Fruit fly (Drosophila melanogaster): ENCODE data around the gene betaggt-I.

betaggt-I gene

DNA sequence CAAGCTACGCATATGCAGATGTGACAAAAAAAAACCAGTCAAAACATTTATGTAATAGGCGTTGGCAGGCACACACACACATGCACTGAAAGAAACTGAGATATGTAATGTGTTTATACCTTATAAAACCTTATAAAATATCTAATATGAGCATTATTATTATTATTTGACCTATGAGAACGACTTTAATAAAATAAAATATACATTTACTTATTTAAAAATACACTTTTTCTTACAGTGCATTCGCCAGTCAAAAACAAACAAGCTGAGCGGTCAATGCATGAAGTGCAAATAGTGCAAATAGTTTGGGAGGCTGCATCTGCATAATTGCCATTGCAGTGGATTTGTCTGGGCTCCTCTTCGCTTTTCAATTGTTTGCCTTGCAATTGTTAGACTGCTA is 37.4 kb upstream of the betaggt-I start (continued):
- peak; percentile 67 for TF ChIP-seq nmo (GFP tag; optimal IDR thresholded peaks at IDR 0.05)
- TF ChIP-seq Dip2 (GFP tag; IDR thresholded peaks at IDR 0.05) = no peak
- TF ChIP-seq CG10979 (tag; optimal IDR thresholded peaks at IDR 0.05) = peak; percentile 63
- TF ChIP-seq CG10267 (tag; optimal IDR thresholded peaks at IDR 0.05) = peak; percentile 63
- peak; percentile 31 for TF ChIP-seq bcd (GFP tag; optimal IDR thresholded peaks at IDR 0.05)
- TF ChIP-seq CG2199 (GFP tag; IDR thresholded peaks at IDR 0.05) = 0 out of 3 replicates have a peak, but pooled peaks have one; percentile 33
- no peak for TF ChIP-seq CG8478 (optimal IDR thresholded peaks at IDR 0.05)
- TF ChIP-seq CG12299 (tag; optimal IDR thresholded peaks at IDR 0.05) = peak; percentile 32
- TF ChIP-seq CG12942 (GFP tag; optimal IDR thresholded peaks at IDR 0.05) = peak; percentile 54
- TF ChIP-seq CG15601 (tag; optimal IDR thresholded peaks at IDR 0.05) = peak; percentile 50
- TF ChIP-seq HmgZ (tag; optimal IDR thresholded peaks at IDR 0.05) = no peak
- peak; percentile 71 for TF ChIP-seq odd (GFP tag; optimal IDR thresholded peaks at IDR 0.05)
- peak; percentile 35 for TF ChIP-seq cwo (GFP tag; optimal IDR thresholded peaks at IDR 0.05)
- no peak for TF ChIP-seq Ravus (GFP tag; IDR thresholded peaks at IDR 0.05)
- no peak for TF ChIP-seq CG11456 (GFP tag; IDR thresholded peaks at IDR 0.05)
- TF ChIP-seq zen (tag; optimal IDR thresholded peaks at IDR 0.05) = peak; percentile 55
- TF ChIP-seq Bgb (GFP tag; IDR thresholded peaks at IDR 0.05; ENCODE audit: partially characterized antibody) = no peak
- TF ChIP-seq sna (GFP tag; IDR thresholded peaks at IDR 0.05; ENCODE audit: partially characterized antibody) = no peak
- TF ChIP-seq dimm (GFP tag; IDR thresholded peaks at IDR 0.05) = peak; percentile 63
- peak; percentile 83 for TF ChIP-seq CG12391 (tag; optimal IDR thresholded peaks at IDR 0.05)
- TF ChIP-seq CG15269 (tag; optimal IDR thresholded peaks at IDR 0.05) = peak; percentile 89
- peak; percentile 79 for TF ChIP-seq CG17385 (GFP tag; optimal IDR thresholded peaks at IDR 0.05)
- no peak for TF ChIP-seq ERR (GFP tag; optimal IDR thresholded peaks at IDR 0.05)
- peak; percentile 21 for TF ChIP-seq MTF-1 (GFP tag; optimal IDR thresholded peaks at IDR 0.05; ENCODE audit: borderline replicate concordance)
- TF ChIP-seq CG11093 (GFP tag; IDR thresholded peaks at IDR 0.05) = 0 out of 3 replicates have a peak, but pooled peaks have one; percentile 17
- peak; percentile 77 for TF ChIP-seq CG32767 (GFP tag; IDR thresholded peaks at IDR 0.05)
- peak; percentile 90 for TF ChIP-seq gem (tag; optimal IDR thresholded peaks at IDR 0.05)
- peak; percentile 51 for TF ChIP-seq Nf-YB (GFP tag; optimal IDR thresholded peaks at IDR 0.05)
- TF ChIP-seq CG11723 (GFP tag; optimal IDR thresholded peaks at IDR 0.05) = peak; percentile 50
- peak; percentile 41 for TF ChIP-seq pum (GFP tag; optimal IDR thresholded peaks at IDR 0.05)
- peak; percentile 88 for TF ChIP-seq HLH3B (GFP tag; IDR thresholded peaks at IDR 0.05)
- no peak for TF ChIP-seq Side (GFP tag; optimal IDR thresholded peaks at IDR 0.05)
- peak; percentile 83 for TF ChIP-seq Ada2b (GFP tag; IDR thresholded peaks at IDR 0.05)
- peak; percentile 74 for TF ChIP-seq CG17328 (GFP tag; IDR thresholded peaks at IDR 0.05)

DNA sequence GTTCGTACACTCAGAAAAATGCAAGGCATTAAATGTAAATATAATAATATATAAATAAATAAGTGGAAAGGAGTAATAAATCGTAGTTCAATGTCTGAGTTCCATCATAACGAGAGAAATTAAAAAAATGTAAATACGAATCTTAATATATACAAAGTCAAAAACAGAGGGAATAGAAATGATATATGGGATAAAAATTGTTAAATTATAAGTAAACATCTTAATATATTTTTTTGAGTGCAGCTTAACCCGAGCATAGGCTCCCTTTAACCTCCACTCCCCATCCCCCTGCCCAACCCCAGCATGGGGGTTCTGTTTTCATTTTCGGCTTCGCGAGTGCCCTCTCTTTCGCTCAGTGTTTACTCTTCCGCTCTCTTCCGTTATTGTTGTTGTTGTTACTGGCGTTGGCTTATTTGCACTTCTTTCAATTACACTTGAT is 29.6 kb upstream of the betaggt-I start:
- TF ChIP-seq Hr3 (GFP tag; optimal IDR thresholded peaks at IDR 0.05) = peak; percentile 17
- peak; percentile 40 for TF ChIP-seq Sox100B (GFP tag; optimal IDR thresholded peaks at IDR 0.05)
- TF ChIP-seq oc (tag; optimal IDR thresholded peaks at IDR 0.05) = no peak
- TF ChIP-seq Gsc (GFP tag; IDR thresholded peaks at IDR 0.05) = no peak
- TF ChIP-seq CG18599 (GFP tag; optimal IDR thresholded peaks at IDR 0.05) = peak; percentile 22
- 0 out of 3 replicates have a peak, but pooled peaks have one; percentile 13 for TF ChIP-seq zfh1 (GFP tag; IDR thresholded peaks at IDR 0.05)
- peak; percentile 39 for TF ChIP-seq Xrp1 (GFP tag; IDR thresholded peaks at IDR 0.05)
- TF ChIP-seq Nf-YA (GFP tag; IDR thresholded peaks at IDR 0.05) = 0 out of 2 replicates have a peak, but pooled peaks have one; percentile 43
- peak; percentile 7 for TF ChIP-seq CG15601 (tag; optimal IDR thresholded peaks at IDR 0.05)
- TF ChIP-seq CG11504 (tag; optimal IDR thresholded peaks at IDR 0.05) = peak; percentile 63
- TF ChIP-seq Meics (GFP tag; optimal IDR thresholded peaks at IDR 0.05) = peak; percentile 5
- TF ChIP-seq CG2129 (GFP tag; IDR thresholded peaks at IDR 0.05; ENCODE audit: partially characterized antibody) = no peak
- TF ChIP-seq CG3281 (GFP tag; optimal IDR thresholded peaks at IDR 0.05) = peak; percentile 3
- TF ChIP-seq croc (GFP tag; conservative IDR thresholded peaks at IDR 0.05) = peak; percentile 46; the same call in 2 of the 3 replicates
- TF ChIP-seq gsb-n (tag; optimal IDR thresholded peaks at IDR 0.05) = peak; percentile 6
- no peak for TF ChIP-seq gro (GFP tag; optimal IDR thresholded peaks at IDR 0.05)
- no peak for TF ChIP-seq CG32532 (GFP tag; IDR thresholded peaks at IDR 0.05)
- no peak for TF ChIP-seq CG18011 (GFP tag; optimal IDR thresholded peaks at IDR 0.05)
- TF ChIP-seq nmo (GFP tag; optimal IDR thresholded peaks at IDR 0.05) = peak; percentile 51
- TF ChIP-seq CG2678 (tag; optimal IDR thresholded peaks at IDR 0.05) = peak; percentile 50

All from whole organism, embryonic.